Fruit fly (Drosophila melanogaster) whole organism, embryonic: ENCODE results near the gene CG42711.

Source experiments
- BtbVII ChIP-seq: fragments of 200-800 bp; sonication (Bioruptor generic); optimal IDR thresholded peaks from 3 replicates; lab custom pipeline; 2017; ENCODE audit warnings: missing biosample characterization, mild to moderate bottlenecking, missing genetic modification characterization
- Bteb2 ChIP-seq: fragments of 200-800 bp; sonication (Bioruptor generic); optimal IDR thresholded peaks from 2 replicates; lab custom pipeline; 2016; ENCODE audit warnings: missing biosample characterization, missing genetic modification characterization
- CG10543 ChIP-seq: fragments of 200-800 bp; sonication (Bioruptor generic); optimal IDR thresholded peaks from 3 replicates; lab custom pipeline; 2017; ENCODE audit warnings: missing biosample characterization, mild to moderate bottlenecking, missing genetic modification characterization, moderate library complexity
- CG17912 ChIP-seq: fragments of 200-800 bp; sonication (Bioruptor generic); optimal IDR thresholded peaks from 2 replicates; lab custom pipeline; 2018; ENCODE audit warnings: missing biosample characterization, mild to moderate bottlenecking, missing genetic modification characterization
- CG1832 ChIP-seq: fragments of 200-800 bp; sonication (Bioruptor generic); optimal IDR thresholded peaks from 2 replicates; lab custom pipeline; 2017; ENCODE audit warnings: missing biosample characterization, mild to moderate bottlenecking, missing genetic modification characterization, inconsistent platforms
- CG2129 ChIP-seq: fragments of 200-800 bp; sonication (Bioruptor generic); IDR thresholded peaks from 2 replicates; pipeline ENCODE4 v1.3.6; 2022; ENCODE audit warnings: missing biosample characterization, missing genetic modification characterization; ENCODE audit not compliant: partially characterized antibody
- CG32532 ChIP-seq: fragments of 200-800 bp; sonication (Bioruptor generic); IDR thresholded peaks from 2 replicates; pipeline ENCODE4 v1.3.6; 2022; ENCODE audit warnings: missing biosample characterization, missing genetic modification characterization
- CG32772 ChIP-seq: fragments of 200-800 bp; sonication (Bioruptor generic); IDR thresholded peaks from 2 replicates; pipeline ENCODE4 v1.3.6; 2022; ENCODE audit warnings: missing biosample characterization, missing genetic modification characterization
- CG3281 ChIP-seq: fragments of 200-800 bp; sonication (Bioruptor generic); optimal IDR thresholded peaks from 3 replicates; lab custom pipeline; 2017; ENCODE audit warnings: missing biosample characterization, mild to moderate bottlenecking, missing genetic modification characterization
- CG3726 ChIP-seq: fragments of 200-800 bp; sonication (Bioruptor generic); IDR thresholded peaks from 3 replicates; pipeline ENCODE4, ENCODE4 v1.3.6; 2022; ENCODE audit warnings: missing biosample characterization, missing genetic modification characterization
- CG6254 ChIP-seq: fragments of 200-800 bp; sonication (Bioruptor generic); optimal IDR thresholded peaks from 3 replicates; lab custom pipeline; 2017; ENCODE audit warnings: mild to moderate bottlenecking, missing biosample characterization, missing genetic modification reagents, missing genetic modification characterization
- CG6654 ChIP-seq: fragments of 200-800 bp; sonication (Bioruptor generic); optimal IDR thresholded peaks from 2 replicates; lab custom pipeline; 2017; ENCODE audit warnings: missing biosample characterization, mild to moderate bottlenecking, missing genetic modification characterization
- CG6813 ChIP-seq: fragments of 200-800 bp; sonication (Bioruptor generic); optimal IDR thresholded peaks from 2 replicates; lab custom pipeline; 2017; ENCODE audit warnings: missing biosample characterization, missing genetic modification characterization, mild to moderate bottlenecking, moderate library complexity, missing genetic modification reagents
- CG7963 ChIP-seq: fragments of 200-800 bp; sonication (Bioruptor generic); IDR thresholded peaks from 3 replicates; pipeline ENCODE4 v1.3.6; 2022; ENCODE audit warnings: missing biosample characterization, missing genetic modification characterization; ENCODE audit not compliant: partially characterized antibody
- CG9609 ChIP-seq: fragments of 200-800 bp; sonication (Bioruptor generic); optimal IDR thresholded peaks from 3 replicates; lab custom pipeline; 2016; ENCODE audit warnings: missing biosample characterization, missing genetic modification characterization
- Dad ChIP-seq: fragments of 200-800 bp; sonication (Bioruptor generic); optimal IDR thresholded peaks from 3 replicates; lab custom pipeline; 2016; ENCODE audit warnings: missing biosample characterization, missing genetic modification characterization
- HHEX ChIP-seq: fragments of 200-800 bp; sonication (Bioruptor generic); optimal IDR thresholded peaks from 3 replicates; lab custom pipeline; 2017; ENCODE audit warnings: missing biosample characterization, mild to moderate bottlenecking, missing genetic modification characterization, missing genetic modification reagents
- HLH4C ChIP-seq: fragments of 200-800 bp; sonication (Bioruptor generic); IDR thresholded peaks from 3 replicates; pipeline ENCODE4 v1.3.6; 2022; ENCODE audit warnings: missing biosample characterization, missing genetic modification characterization; ENCODE audit not compliant: partially characterized antibody
- Mrtf ChIP-seq: fragments of 200-800 bp; sonication (Bioruptor generic); IDR thresholded peaks from 3 replicates; pipeline ENCODE4 v1.3.6; 2022; ENCODE audit warnings: missing biosample characterization, missing genetic modification characterization
- Oaz ChIP-seq: fragments of 200-800 bp; sonication (Bioruptor generic); IDR thresholded peaks from 2 replicates; pipeline ENCODE4 v1.3.6; 2022; ENCODE audit warnings: missing biosample characterization, missing genetic modification characterization
- Opbp ChIP-seq: fragments of 200-800 bp; sonication (Bioruptor generic); IDR thresholded peaks from 3 replicates; pipeline ENCODE4 v1.3.6; 2022; ENCODE audit warnings: missing biosample characterization, missing genetic modification characterization; ENCODE audit not compliant: partially characterized antibody
- Pdp1 ChIP-seq, 2 experiments: fragments of 200-800 bp; sonication (Bioruptor generic); optimal IDR thresholded peaks; 3 replicates each; lab custom pipeline; 2016; ENCODE audit warnings: missing biosample characterization in 2 of 2, missing genetic modification characterization in 2 of 2, mild to moderate bottlenecking in 1 of 2, moderate library complexity in 1 of 2
- Ptx1 ChIP-seq: fragments of 200-800 bp; sonication (Bioruptor generic); IDR thresholded peaks from 2 replicates; pipeline ENCODE4 v1.3.6; 2022; ENCODE audit warnings: missing biosample characterization, missing genetic modification characterization
- Sox100B ChIP-seq: fragments of 200-800 bp; sonication (Bioruptor generic); optimal IDR thresholded peaks from 3 replicates; lab custom pipeline; 2018; ENCODE audit warnings: missing biosample characterization, mild to moderate bottlenecking, missing genetic modification characterization
- Sry-β ChIP-seq: fragments of 200-800 bp; sonication (Bioruptor generic); optimal IDR thresholded peaks from 2 replicates; lab custom pipeline; 2018; ENCODE audit warnings: missing biosample characterization, mild to moderate bottlenecking, missing genetic modification characterization, moderate library complexity
- Taf1 ChIP-seq: fragments of 200-800 bp; sonication (Bioruptor generic); IDR thresholded peaks from 2 replicates; pipeline ENCODE4 v1.3.6; 2022; ENCODE audit warnings: missing biosample characterization, missing genetic modification characterization
- Vsx1 ChIP-seq: fragments of 200-800 bp; sonication (Bioruptor generic); optimal IDR thresholded peaks from 2 replicates; lab custom pipeline; 2017; ENCODE audit warnings: missing biosample characterization, mild to moderate bottlenecking, missing genetic modification characterization, missing genetic modification reagents
- aop ChIP-seq: fragments of 200-800 bp; sonication (Bioruptor generic); IDR thresholded peaks from 2 replicates; pipeline ENCODE4 v1.3.6; 2022; ENCODE audit warnings: missing biosample characterization, missing genetic modification characterization
- cad ChIP-seq: fragments of >200 bp; optimal IDR thresholded peaks from 2 replicates; lab custom pipeline; 2017; ENCODE audit warnings: missing biosample characterization, missing genetic modification characterization
- chn ChIP-seq: fragments of 200-800 bp; sonication (Bioruptor generic); optimal IDR thresholded peaks from 2 replicates; lab custom pipeline; 2016; ENCODE audit warnings: missing biosample characterization, missing genetic modification characterization
- dm ChIP-seq: fragments of 200-800 bp; sonication (Bioruptor generic); optimal IDR thresholded peaks from 3 replicates; lab custom pipeline; 2016; ENCODE audit warnings: missing biosample characterization, missing genetic modification characterization
- grau ChIP-seq: fragments of 200-800 bp; optimal IDR thresholded peaks from 3 replicates; lab custom pipeline; 2019; ENCODE audit warnings: missing biosample characterization, mild to moderate bottlenecking, missing genetic modification characterization, moderate library complexity
- knrl ChIP-seq: fragments of 200-800 bp; sonication (Bioruptor generic); IDR thresholded peaks from 3 replicates; pipeline ENCODE4 v1.3.6; 2022; ENCODE audit warnings: missing biosample characterization, missing genetic modification characterization; ENCODE audit not compliant: partially characterized antibody
- lov ChIP-seq, 2 experiments: fragments of 200-800 bp in 1 of 2; fragments of >200 bp in 1 of 2; sonication (Bioruptor generic) in 1 of 2; IDR thresholded peaks in 1 of 2; optimal IDR thresholded peaks in 1 of 2; 2 replicates in 1 of 2; 3 replicates in 1 of 2; pipeline versions ENCODE4 v1.3.6 to Lab custom; 2017 to 2022; ENCODE audit warnings: missing biosample characterization in 1 of 2, missing genetic modification characterization in 1 of 2
- mld ChIP-seq: fragments of 200-800 bp; sonication (Bioruptor generic); IDR thresholded peaks from 3 replicates; pipeline ENCODE4 v1.3.6; 2022; ENCODE audit warnings: missing biosample characterization, missing genetic modification characterization; ENCODE audit not compliant: partially characterized antibody
- nerfin-1 ChIP-seq: fragments of 200-800 bp; sonication (Bioruptor generic); optimal IDR thresholded peaks from 3 replicates; lab custom pipeline; 2019; ENCODE audit warnings: missing biosample characterization, mild to moderate bottlenecking, missing genetic modification characterization, moderate library complexity
- nmo ChIP-seq: fragments of 200-800 bp; sonication (Bioruptor generic); optimal IDR thresholded peaks from 2 replicates; lab custom pipeline; 2018; ENCODE audit warnings: missing biosample characterization, mild to moderate bottlenecking, missing genetic modification characterization, moderate library complexity
- nom ChIP-seq: fragments of 200-800 bp; sonication (Bioruptor generic); optimal IDR thresholded peaks from 2 replicates; lab custom pipeline; 2017; ENCODE audit warnings: missing biosample characterization, missing genetic modification characterization, mild to moderate bottlenecking, moderate library complexity, missing genetic modification reagents
- salm ChIP-seq: fragments of 200-800 bp; sonication (Bioruptor generic); optimal IDR thresholded peaks from 2 replicates; lab custom pipeline; 2018; ENCODE audit warnings: missing biosample characterization, mild to moderate bottlenecking, missing genetic modification characterization
- sens ChIP-seq: fragments of 200-800 bp; sonication (Bioruptor generic); peaks from one replicate; lab custom pipeline; 2016; ENCODE audit warnings: missing biosample characterization, missing genetic modification characterization
- sens-2 ChIP-seq: fragments of 200-800 bp; sonication (Bioruptor generic); IDR thresholded peaks from 2 replicates; pipeline ENCODE4 v1.3.6; 2022; ENCODE audit warnings: missing biosample characterization, missing genetic modification characterization
- stwl ChIP-seq: fragments of 200-800 bp; sonication (Bioruptor generic); optimal IDR thresholded peaks from 3 replicates; lab custom pipeline; 2018; ENCODE audit warnings: missing biosample characterization, mild to moderate bottlenecking, missing genetic modification characterization, moderate library complexity
- tgo ChIP-seq: fragments of 200-800 bp; sonication (Bioruptor generic); IDR thresholded peaks from 3 replicates; pipeline ENCODE4 v1.3.6; 2022; ENCODE audit warnings: missing biosample characterization, missing genetic modification characterization
- zfh1 ChIP-seq: fragments of 200-800 bp; sonication (Bioruptor generic); IDR thresholded peaks from 3 replicates; pipeline ENCODE4 v1.3.6; 2022; ENCODE audit warnings: missing biosample characterization, missing genetic modification characterization

The CG42711 gene

dm6 chr2L:13892826-13893225, 38.3 kb downstream of the CG42711 start:
- TF ChIP-seq CG6654 (GFP tag; lab: Kevin White, UChicago): peak; percentile 99
- peak; percentile 27 for TF ChIP-seq stwl (tag; lab: Kevin White, UChicago)
- TF ChIP-seq knrl (GFP tag; lab: Robert Waterston, UW): 0 out of 3 replicates have a peak, but pooled peaks have one; percentile 22
- TF ChIP-seq Opbp (GFP tag; lab: Robert Waterston, UW): peak; percentile 34; the same call in 1 of the 3 replicates
- peak in 1 of 2 experiments; percentile 78 for TF ChIP-seq Pdp1 (GFP tag; optimal IDR thresholded peaks at IDR 0.05; lab: Kevin White, UChicago)
- peak; percentile 84 for TF ChIP-seq lov (optimal IDR thresholded peaks at IDR 0.05; lab: Kevin White, UChicago)
- no peak for TF ChIP-seq lov (GFP tag; IDR thresholded peaks at IDR 0.05; lab: Robert Waterston, UW)
- TF ChIP-seq Dad (GFP tag; lab: Kevin White, UChicago): no peak
- peak; percentile 2 for TF ChIP-seq dm (GFP tag; lab: Kevin White, UChicago)
- no peak for TF ChIP-seq aop (GFP tag; lab: Robert Waterston, UW)
- peak; percentile 93 for TF ChIP-seq cad (GFP tag; lab: Kevin White, UChicago)
- TF ChIP-seq CG7963: 0 out of 3 replicates have a peak, but pooled peaks have one; percentile 43
- 0 out of 3 replicates have a peak, but pooled peaks have one; percentile 11 for TF ChIP-seq HLH4C (GFP tag; lab: Robert Waterston, UW)
- TF ChIP-seq CG6813 (GFP tag; lab: Kevin White, UChicago): no peak
- peak; percentile 20 for TF ChIP-seq grau

- no peak for TF ChIP-seq Taf1
- peak in 1 of 2 experiments; percentile 82 for TF ChIP-seq Pdp1 (GFP tag; optimal IDR thresholded peaks at IDR 0.05; lab: Kevin White, UChicago)
Measured at dm6 chr2L:13889934-13890333, 41.2 kb downstream of the CG42711 start.

- TF ChIP-seq CG10543 (GFP tag; lab: Kevin White, UChicago) (peak; percentile 19), CG2129 (no peak), nmo (GFP tag; lab: Kevin White, UChicago) (no peak), CG6254 (peak; percentile 10), nerfin-1 (tag; lab: Kevin White, UChicago) (no peak), Oaz (GFP tag; lab: Robert Waterston, UW) (no peak), HHEX (GFP tag; lab: Kevin White, UChicago) (peak; percentile 3), cad (GFP tag; lab: Kevin White, UChicago) (no peak), Bteb2 (GFP tag; lab: Kevin White, UChicago) (no peak), CG1832 (no peak), chn (GFP tag; lab: Kevin White, UChicago) (no peak), sens (GFP tag; lab: Kevin White, UChicago) (peak; percentile 50), nom (GFP tag; lab: Kevin White, UChicago) (peak; percentile 35), Sox100B (GFP tag; lab: Kevin White, UChicago) (peak; percentile 8), Mrtf (no peak), CG17912 (GFP tag; lab: Kevin White, UChicago) (no peak), Ptx1 (GFP tag; lab: Robert Waterston, UW) (no peak), zfh1 (GFP tag; lab: Robert Waterston, UW) (no peak), CG3726 (no peak), salm (peak; percentile 23), CG32772 (GFP tag; lab: Robert Waterston, UW) (no peak), CG9609 (GFP tag; lab: Kevin White, UChicago) (no peak), tgo (no peak), CG32532 (no peak), mld (GFP tag; lab: Robert Waterston, UW) (no peak), BtbVII (GFP tag; lab: Kevin White, UChicago) (peak; percentile 40), CG3281 (no peak), Sry-β (GFP tag; lab: Kevin White, UChicago) (no peak), sens-2 (GFP tag; lab: Robert Waterston, UW) (peak; percentile 24; the same call in 1 of the 2 replicates), Vsx1 (GFP tag; lab: Kevin White, UChicago) (peak; percentile 17)
Measured at dm6 chr2L:13886326-13887073, 44.7 kb downstream of the CG42711 start.
